Worm (Caenorhabditis elegans) whole organism, early embryonic: ENCODE results near the gene sdz-37.
"Not testable (repeated sequence)": the region's sequence is repeated elsewhere in the genome, so short reads cannot be mapped to it uniquely, and the experiment has no call there.

Experiments
- B0310.2 ChIP-seq: sonication (generic microtip); optimal IDR thresholded peaks from 2 replicates; lab custom pipeline; 2016; ENCODE audit warnings: mild to moderate bottlenecking, missing genetic modification characterization, missing compliant biosample characterization
- F13C5.2 ChIP-seq: sonication (generic microtip); optimal IDR thresholded peaks from 2 replicates; lab custom pipeline; 2017; ENCODE audit warnings: mild to moderate bottlenecking, missing genetic modification characterization, inconsistent platforms, missing compliant biosample characterization
- aly-1 ChIP-seq: sonication (generic microtip); optimal IDR thresholded peaks from 2 replicates; lab custom pipeline; 2016; ENCODE audit warnings: missing genetic modification characterization, missing compliant biosample characterization
- ama-1 ChIP-seq: fragments of 150-350 bp; optimal IDR thresholded peaks from 2 replicates; lab custom pipeline; 2014
- ceh-13 ChIP-seq: fragments of 200-800 bp; sonication (Bioruptor generic); optimal IDR thresholded peaks from 2 replicates; lab custom pipeline; 2018; ENCODE audit warnings: mild to moderate bottlenecking, missing genetic modification characterization, missing compliant biosample characterization
- ceh-36 ChIP-seq: sonication (generic microtip); optimal IDR thresholded peaks from 2 replicates; lab custom pipeline; 2016; ENCODE audit warnings: missing genetic modification characterization, inconsistent platforms, missing compliant biosample characterization
- ets-7 ChIP-seq: sonication (generic microtip); optimal IDR thresholded peaks from 2 replicates; lab custom pipeline; 2016; ENCODE audit warnings: missing genotype, missing genetic modification characterization, missing compliant biosample characterization
- flt-1 ChIP-seq: fragments of 200-800 bp; sonication (Bioruptor generic); IDR thresholded peaks from 2 replicates; pipeline ENCODE4 v1.3.6; 2022; ENCODE audit warnings: missing genetic modification characterization, missing compliant biosample characterization
- hmbx-1 ChIP-seq: sonication (generic microtip); optimal IDR thresholded peaks from 2 replicates; lab custom pipeline; 2016; ENCODE audit warnings: mild to moderate bottlenecking, missing genetic modification characterization, missing compliant biosample characterization
- hmg-4 ChIP-seq: fragments of 200-800 bp; sonication (Bioruptor generic); optimal IDR thresholded peaks from 2 replicates; lab custom pipeline; 2018; ENCODE audit warnings: mild to moderate bottlenecking, missing genetic modification characterization, missing compliant biosample characterization
- hnd-1 ChIP-seq: sonication (generic microtip); optimal IDR thresholded peaks from 2 replicates; lab custom pipeline; 2016; ENCODE audit warnings: missing genetic modification characterization, missing compliant biosample characterization
- pes-1 ChIP-seq: fragments of 200-800 bp; sonication (Bioruptor generic); IDR thresholded peaks from 2 replicates; pipeline ENCODE4 v1.3.6; 2022; ENCODE audit warnings: missing genetic modification reagents, missing genetic modification characterization, missing compliant biosample characterization
- scrt-1 ChIP-seq: fragments of 200-800 bp; sonication (Bioruptor generic); IDR thresholded peaks from 2 replicates; pipeline ENCODE4 v1.3.6; 2022; ENCODE audit warnings: missing genetic modification characterization, missing compliant biosample characterization
- sea-1 ChIP-seq: fragments of 200-800 bp; sonication (Bioruptor generic); conservative IDR thresholded peaks from 2 replicates; pipeline ENCODE4 v1.3.6; 2022; ENCODE audit warnings: missing genetic modification characterization, missing compliant biosample characterization
- tbx-11 ChIP-seq: fragments of 200-800 bp; sonication (Bioruptor generic); IDR thresholded peaks from 2 replicates; pipeline ENCODE4 v1.3.6; 2022; ENCODE audit warnings: missing genetic modification characterization, missing compliant biosample characterization
- tbx-37 ChIP-seq: fragments of 200-800 bp; sonication (Bioruptor generic); conservative IDR thresholded peaks from 2 replicates; pipeline ENCODE4 v1.3.6; 2022; ENCODE audit warnings: missing genetic modification reagents, missing genetic modification characterization, missing compliant biosample characterization
- tra-4 ChIP-seq: sonication (generic microtip); optimal IDR thresholded peaks from 2 replicates; lab custom pipeline; 2017; ENCODE audit warnings: missing genetic modification characterization, missing compliant biosample characterization

sdz-37 gene

ce11 chrII:10485640-10486039 lies 21.0 kb downstream of the sdz-37 start:
- no peak for TF ChIP-seq scrt-1
- no peak for TF ChIP-seq flt-1 (GFP tag; lab: Robert Waterston, UW)
- no peak for TF ChIP-seq ceh-36
- TF ChIP-seq hnd-1 (tag; lab: Kevin White, UChicago), result no peak
- no peak for TF ChIP-seq tbx-37 (GFP tag; lab: Robert Waterston, UW)
- TF ChIP-seq ets-7, result no peak
- TF ChIP-seq ceh-13 (GFP tag; lab: Kevin White, UChicago), result no peak
- no peak for TF ChIP-seq ama-1 (lab: Kevin White, UChicago)
- TF ChIP-seq tra-4 (tag; lab: Kevin White, UChicago), result no peak
- TF ChIP-seq sea-1 (GFP tag; lab: Robert Waterston, UW), result no peak
- TF ChIP-seq hmg-4 (GFP tag; lab: Kevin White, UChicago), result no peak
- no peak for TF ChIP-seq pes-1 (GFP tag; lab: Robert Waterston, UW)
- TF ChIP-seq F13C5.2 (tag; lab: Kevin White, UChicago), result no peak

DNA sequence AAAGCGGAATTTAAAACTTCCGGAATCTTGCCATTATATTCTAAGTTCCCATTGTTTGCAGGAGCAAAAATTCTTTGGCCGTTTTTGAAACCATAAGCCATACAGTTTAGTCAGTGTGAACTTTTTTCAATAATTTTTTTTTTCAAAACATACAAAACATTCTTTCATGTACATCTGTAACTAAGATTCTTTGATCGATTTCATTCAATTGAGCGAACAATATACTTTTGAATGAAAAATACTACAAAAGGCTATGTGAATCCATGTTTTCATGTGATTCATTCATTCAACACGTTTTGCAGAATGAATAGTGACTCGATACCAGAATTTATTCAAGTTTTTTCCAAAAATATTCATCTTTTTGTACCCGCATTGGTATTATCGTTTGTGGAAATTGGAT lies 22.1 kb downstream of the sdz-37 start, which contains the start of gene ZK666.15:
Gene ZK666.15 (plus strand): TSS at position 301 of the 400 bp plus-strand sequence.
- no peak for TF ChIP-seq hmbx-1 (tag; lab: Kevin White, UChicago)

ce11 chrII:10490329-10490728 lies 25.7 kb downstream of the sdz-37 start, which contains the start of gene clec-61:
TSS of gene clec-61 (minus strand) at chrII:10490537.
- TF ChIP-seq B0310.2, result no peak
- TF ChIP-seq ceh-13 (GFP tag; lab: Kevin White, UChicago), result no peak
- TF ChIP-seq hnd-1 (tag; lab: Kevin White, UChicago), result no peak
- TF ChIP-seq scrt-1, result no peak

- not testable (repeated sequence) for TF ChIP-seq ceh-36; hnd-1 (tag; lab: Kevin White, UChicago); ceh-13 (GFP tag; lab: Kevin White, UChicago)
Measured at ce11 chrII:10493034-10493433, 28.4 kb downstream of the sdz-37 start, which contains the start of gene ZK666.8. TSS of gene ZK666.8 (minus strand) at chrII:10493134.

DNA sequence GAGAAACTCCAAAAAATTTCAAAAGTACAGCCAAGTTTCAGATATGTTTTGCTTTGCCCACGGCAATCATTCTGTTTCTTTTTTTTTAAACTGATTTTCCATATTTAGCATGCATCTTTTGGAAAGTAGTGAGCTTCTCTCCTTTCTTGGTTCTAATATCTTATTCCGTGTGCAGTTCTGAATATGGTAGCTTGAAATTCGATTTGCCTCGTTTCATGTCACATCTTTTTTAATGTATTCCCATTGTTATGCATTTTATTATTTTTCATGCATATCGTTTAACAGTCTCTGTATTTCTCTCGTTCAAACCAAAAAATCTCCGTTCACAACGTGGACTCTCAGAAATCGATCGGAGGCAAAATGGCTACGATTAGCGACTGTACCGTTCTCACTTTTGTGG lies 29.8 kb downstream of the sdz-37 start, which contains the start of gene ZK666.14:
Gene ZK666.14 (plus strand): TSS at position 301 of the 400 bp plus-strand sequence.
- TF ChIP-seq B0310.2 (no peak), aly-1 (tag; lab: Kevin White, UChicago) (no peak), ceh-36 (no peak), hmbx-1 (tag; lab: Kevin White, UChicago) (no peak), pes-1 (GFP tag; lab: Robert Waterston, UW) (no peak), hmg-4 (GFP tag; lab: Kevin White, UChicago) (no peak), ceh-13 (GFP tag; lab: Kevin White, UChicago) (no peak), F13C5.2 (tag; lab: Kevin White, UChicago) (no peak), hnd-1 (tag; lab: Kevin White, UChicago) (no peak), tbx-37 (GFP tag; lab: Robert Waterston, UW) (no peak)

DNA sequence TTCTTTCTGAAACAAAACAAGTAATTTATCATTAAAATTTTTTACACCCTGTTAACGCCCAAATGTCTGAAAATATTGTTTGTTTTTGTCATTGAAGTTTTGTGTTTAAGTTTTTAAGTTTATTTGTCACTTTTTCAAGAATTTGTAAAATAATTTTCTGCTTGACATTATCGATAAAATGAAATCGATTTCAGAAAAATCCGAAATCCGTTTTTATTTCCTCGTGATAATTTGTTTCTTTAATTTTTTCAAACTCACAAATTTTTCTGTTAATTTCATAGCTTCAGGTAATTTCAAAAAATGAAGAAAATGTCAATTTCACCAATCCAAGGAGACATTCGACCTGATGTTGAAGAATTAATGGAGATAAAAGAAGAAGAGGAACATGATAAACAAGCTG lies 31.2 kb downstream of the sdz-37 start, which contains the start of gene ZK666.12:
Gene ZK666.12 (plus strand): TSS at position 301 of the 400 bp plus-strand sequence.
- TF ChIP-seq B0310.2 (no peak), ama-1 (lab: Kevin White, UChicago) (no peak), tbx-11 (GFP tag; lab: Robert Waterston, UW) (no peak), hnd-1 (tag; lab: Kevin White, UChicago) (no peak), hmg-4 (GFP tag; lab: Kevin White, UChicago) (no peak), ceh-13 (GFP tag; lab: Kevin White, UChicago) (no peak), tbx-37 (GFP tag; lab: Robert Waterston, UW) (no peak), aly-1 (tag; lab: Kevin White, UChicago) (no peak), flt-1 (GFP tag; lab: Robert Waterston, UW) (no peak), sea-1 (GFP tag; lab: Robert Waterston, UW) (no peak), ceh-36 (no peak), F13C5.2 (tag; lab: Kevin White, UChicago) (no peak), ets-7 (no peak), pes-1 (GFP tag; lab: Robert Waterston, UW) (no peak), hmbx-1 (tag; lab: Kevin White, UChicago) (no peak)

- no peak for TF ChIP-seq pes-1 (GFP tag; lab: Robert Waterston, UW)
- no peak for TF ChIP-seq scrt-1
- TF ChIP-seq hmbx-1 (tag; lab: Kevin White, UChicago), result no peak
- no peak for TF ChIP-seq hmg-4 (GFP tag; lab: Kevin White, UChicago)
- no peak for TF ChIP-seq tbx-37 (GFP tag; lab: Robert Waterston, UW)
- TF ChIP-seq ceh-13 (GFP tag; lab: Kevin White, UChicago), result no peak
- TF ChIP-seq hnd-1 (tag; lab: Kevin White, UChicago), result no peak
- TF ChIP-seq ets-7, result no peak
- TF ChIP-seq sea-1 (GFP tag; lab: Robert Waterston, UW), result no peak
- no peak for TF ChIP-seq ceh-36
- TF ChIP-seq flt-1 (GFP tag; lab: Robert Waterston, UW), result no peak
- no peak for TF ChIP-seq B0310.2
- TF ChIP-seq tra-4 (tag; lab: Kevin White, UChicago), result no peak
- TF ChIP-seq F13C5.2 (tag; lab: Kevin White, UChicago), result no peak
- TF ChIP-seq aly-1 (tag; lab: Kevin White, UChicago), result no peak
- no peak for TF ChIP-seq tbx-11 (GFP tag; lab: Robert Waterston, UW)
- no peak for TF ChIP-seq ama-1 (lab: Kevin White, UChicago)
Measured at ce11 chrII:10500674-10501073, 36.0 kb downstream of the sdz-37 start.

DNA sequence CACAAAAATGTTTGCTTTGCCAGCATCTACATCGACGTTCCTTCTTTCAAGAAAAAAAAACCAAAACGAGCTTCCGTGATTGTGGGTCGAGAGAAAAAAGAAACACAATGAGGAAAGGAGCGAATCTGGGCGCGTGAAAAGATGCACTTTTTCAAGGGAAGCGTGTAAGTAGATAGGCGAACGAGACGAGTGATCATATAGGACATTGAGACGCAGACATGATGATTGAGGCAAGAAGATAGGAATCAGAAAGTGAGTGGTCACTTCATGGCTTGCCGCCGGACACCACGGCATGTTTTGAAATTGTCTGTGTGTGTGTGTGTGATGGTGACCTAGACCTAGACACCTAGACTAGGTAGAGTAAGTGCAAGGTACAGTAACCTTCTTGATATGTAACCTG lies 36.9 kb downstream of the sdz-37 start:
- TF ChIP-seq tbx-11 (GFP tag; lab: Robert Waterston, UW) (no peak), ama-1 (lab: Kevin White, UChicago) (no peak), ceh-36 (no peak), F13C5.2 (tag; lab: Kevin White, UChicago) (peak; percentile 28), hmbx-1 (tag; lab: Kevin White, UChicago) (no peak), flt-1 (GFP tag; lab: Robert Waterston, UW) (no peak), scrt-1 (no peak), tbx-37 (GFP tag; lab: Robert Waterston, UW) (no peak), pes-1 (GFP tag; lab: Robert Waterston, UW) (no peak), hmg-4 (GFP tag; lab: Kevin White, UChicago) (peak; percentile 34), hnd-1 (tag; lab: Kevin White, UChicago) (no peak), ceh-13 (GFP tag; lab: Kevin White, UChicago) (no peak), aly-1 (tag; lab: Kevin White, UChicago) (no peak), sea-1 (GFP tag; lab: Robert Waterston, UW) (no peak), tra-4 (tag; lab: Kevin White, UChicago) (no peak), B0310.2 (no peak), ets-7 (no peak)
